Worm (Caenorhabditis elegans) whole organism, young adult: ENCODE data around the gene fbxb-6.

Experiments
- ama-1 ChIP-seq, 3 experiments: fragments of 150-350 bp in 1 of 3; sonication (generic microtip) in 2 of 3; optimal IDR thresholded peaks; 2 replicates each; lab custom pipeline; 2014 to 2018; ENCODE audit warnings: missing biosample characterization in 2 of 3, missing genetic modification characterization in 2 of 3, missing genetic modification reagents in 2 of 3
- snpc-1.3 ChIP-seq: sonication (generic microtip); optimal IDR thresholded peaks from 2 replicates; lab custom pipeline; 2017; ENCODE audit warnings: missing genetic modification characterization, mild to moderate bottlenecking, missing compliant biosample characterization, antibody characterized with exemption, moderate library complexity, missing genotype, missing genetic modification reagents; ENCODE audit not compliant: insufficient read depth
- sptf-2 ChIP-seq: fragments of 200-800 bp; sonication (Bioruptor generic); optimal IDR thresholded peaks from 2 replicates; lab custom pipeline; 2018; ENCODE audit warnings: mild to moderate bottlenecking, missing genetic modification characterization, missing compliant biosample characterization
- ztf-22 ChIP-seq: fragments of 200-800 bp; sonication (Bioruptor generic); optimal IDR thresholded peaks from 2 replicates; lab custom pipeline; 2018; ENCODE audit warnings: mild to moderate bottlenecking, missing genetic modification characterization, moderate library complexity, missing compliant biosample characterization

- TF ChIP-seq ztf-22 (GFP tag; lab: Kevin White, UChicago): no peak
- no peak for TF ChIP-seq sptf-2 (GFP tag; lab: Kevin White, UChicago)
- no peak for TF ChIP-seq snpc-1.3
- no peak for TF ChIP-seq ama-1 (optimal IDR thresholded peaks at IDR 0.05; lab: Kevin White, UChicago)
- no peak for TF ChIP-seq ama-1 (GFP tag; optimal IDR thresholded peaks at IDR 0.05; lab: Kevin White, UChicago)
Observed at ce11 chrII:2031852-2032251, 32.7 kb upstream of the fbxb-6 start, which contains the start of gene bath-5.
